Worm (Caenorhabditis elegans) whole organism, midembryonic: Measurements from ENCODE around the gene F17C8.6.

ENCODE experiments used
- cog-1 ChIP-seq: sonication (generic microtip); optimal IDR thresholded peaks from 2 replicates; lab custom pipeline; 2016; ENCODE audit warnings: missing genetic modification characterization, missing compliant biosample characterization
- flt-1 ChIP-seq: fragments of 200-800 bp; sonication (Bioruptor generic); IDR thresholded peaks from 2 replicates; pipeline ENCODE4 v1.3.6; 2022; ENCODE audit warnings: missing genetic modification characterization, missing compliant biosample characterization
- klf-2 ChIP-seq: fragments of 200-800 bp; sonication (Bioruptor generic); conservative IDR thresholded peaks from 2 replicates; pipeline ENCODE4 v1.3.6; 2022; ENCODE audit warnings: missing genetic modification reagents, missing genetic modification characterization, missing compliant biosample characterization
- ztf-29 ChIP-seq: fragments of 200-800 bp; sonication (Bioruptor generic); IDR thresholded peaks from 2 replicates; pipeline ENCODE4 v1.3.6; 2022; ENCODE audit warnings: missing genetic modification reagents, missing genetic modification characterization, missing compliant biosample characterization

DNA sequence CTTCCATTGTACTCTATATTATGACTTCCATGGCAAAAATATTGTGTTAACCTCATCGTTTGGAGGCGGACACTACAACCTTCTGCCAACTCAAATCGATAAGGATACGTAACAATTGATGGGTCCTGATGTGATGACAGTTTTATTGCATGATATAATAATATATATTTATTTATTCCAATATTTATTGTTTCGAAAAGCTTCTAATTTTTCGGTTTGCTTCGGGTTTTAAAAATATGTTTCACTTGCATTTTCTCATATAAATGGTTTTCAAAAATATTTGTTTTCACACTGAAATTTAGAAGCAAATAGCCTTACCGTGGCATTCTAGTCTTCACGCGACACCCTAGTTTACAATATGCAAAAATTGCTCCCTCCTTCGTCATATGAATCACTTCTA is 39.2 kb downstream of the F17C8.6 start, which contains the start of gene T04A8.13:
- TF ChIP-seq flt-1 (GFP tag; lab: Robert Waterston, UW) (no peak), cog-1 (tag; lab: Kevin White, UChicago) (no peak), klf-2 (no peak), ztf-29 (GFP tag; lab: Robert Waterston, UW) (no peak)
